Fruit fly (Drosophila melanogaster) whole organism, embryonic: ENCODE measurements around the gene CG33306.

ENCODE experiments used
- ATbp ChIP-seq: fragments of 200-800 bp; sonication (Bioruptor generic); optimal IDR thresholded peaks from 2 replicates; lab custom pipeline; 2017; ENCODE audit warnings: missing biosample characterization, mild to moderate bottlenecking, missing genetic modification characterization, missing genetic modification reagents
- Antp ChIP-seq: fragments of 200-800 bp; sonication (Bioruptor generic); optimal IDR thresholded peaks from 3 replicates; lab custom pipeline; 2016; ENCODE audit warnings: missing biosample characterization, missing genetic modification characterization
- Bdp1 ChIP-seq: fragments of 200-800 bp; sonication (Bioruptor generic); optimal IDR thresholded peaks from 3 replicates; lab custom pipeline; 2016; ENCODE audit warnings: missing biosample characterization, missing genetic modification characterization
- CG10543 ChIP-seq: fragments of 200-800 bp; sonication (Bioruptor generic); optimal IDR thresholded peaks from 3 replicates; lab custom pipeline; 2017; ENCODE audit warnings: missing biosample characterization, mild to moderate bottlenecking, missing genetic modification characterization, moderate library complexity
- CG1233 ChIP-seq: fragments of 200-800 bp; sonication (Bioruptor generic); optimal IDR thresholded peaks from 4 replicates; lab custom pipeline; 2018; ENCODE audit warnings: missing biosample characterization, mild to moderate bottlenecking, missing genetic modification characterization
- CG14710 ChIP-seq: fragments of 200-800 bp; sonication (Bioruptor generic); optimal IDR thresholded peaks from 3 replicates; lab custom pipeline; 2019; ENCODE audit warnings: missing biosample characterization, mild to moderate bottlenecking, missing genetic modification characterization, moderate library complexity
- CG15479 ChIP-seq: fragments of 200-800 bp; sonication (Bioruptor generic); optimal IDR thresholded peaks from 3 replicates; lab custom pipeline; 2019; ENCODE audit warnings: missing biosample characterization, mild to moderate bottlenecking, missing genetic modification characterization, moderate library complexity
- CG1603 ChIP-seq: fragments of 200-800 bp; sonication (Bioruptor generic); optimal IDR thresholded peaks from 2 replicates; lab custom pipeline; 2019; ENCODE audit warnings: missing biosample characterization, mild to moderate bottlenecking, missing genetic modification characterization, moderate library complexity
- CG1647 ChIP-seq: fragments of 200-800 bp; sonication (Bioruptor generic); optimal IDR thresholded peaks from 3 replicates; lab custom pipeline; 2016; ENCODE audit warnings: missing biosample characterization, missing genetic modification characterization
- CG16779 ChIP-seq: fragments of 200-800 bp; sonication (Bioruptor generic); IDR thresholded peaks from 2 replicates; pipeline ENCODE4 v1.3.6; 2022; ENCODE audit warnings: missing biosample characterization, missing genetic modification characterization
- CG17359 ChIP-seq: fragments of 200-800 bp; sonication (Bioruptor generic); optimal IDR thresholded peaks from 3 replicates; lab custom pipeline; 2018; ENCODE audit warnings: missing biosample characterization, mild to moderate bottlenecking, missing genetic modification characterization, moderate library complexity
- CG18011 ChIP-seq: fragments of 200-800 bp; sonication (Bioruptor generic); optimal IDR thresholded peaks from 2 replicates; lab custom pipeline; 2017; ENCODE audit warnings: missing biosample characterization, missing genetic modification characterization, mild to moderate bottlenecking, moderate library complexity, missing genotype
- CG2120 ChIP-seq: fragments of 200-800 bp; sonication (Bioruptor generic); optimal IDR thresholded peaks from 3 replicates; lab custom pipeline; 2016; ENCODE audit warnings: missing biosample characterization, missing genetic modification characterization
- CG33213 ChIP-seq: fragments of 200-800 bp; sonication (Bioruptor generic); optimal IDR thresholded peaks from 3 replicates; lab custom pipeline; 2016; ENCODE audit warnings: missing biosample characterization, missing genetic modification characterization
- CG34376 ChIP-seq: fragments of 200-800 bp; sonication (Bioruptor generic); optimal IDR thresholded peaks from 2 replicates; lab custom pipeline; 2018; ENCODE audit warnings: missing biosample characterization, mild to moderate bottlenecking, missing genetic modification characterization
- CG6813 ChIP-seq: fragments of 200-800 bp; sonication (Bioruptor generic); optimal IDR thresholded peaks from 2 replicates; lab custom pipeline; 2017; ENCODE audit warnings: missing biosample characterization, missing genetic modification characterization, mild to moderate bottlenecking, moderate library complexity, missing genetic modification reagents
- CHES-1-like ChIP-seq: fragments of 200-800 bp; sonication (Bioruptor generic); optimal IDR thresholded peaks from 2 replicates; lab custom pipeline; 2016; ENCODE audit warnings: missing biosample characterization, missing genetic modification characterization
- D19A ChIP-seq: fragments of 200-800 bp; optimal IDR thresholded peaks from 3 replicates; lab custom pipeline; 2019; ENCODE audit warnings: missing biosample characterization, mild to moderate bottlenecking, missing genetic modification characterization, moderate library complexity
- E2f2 ChIP-seq: fragments of 200-800 bp; sonication (Bioruptor generic); IDR thresholded peaks from 2 replicates; pipeline ENCODE4 v1.3.6; 2022; ENCODE audit warnings: missing biosample characterization, missing genetic modification characterization
- HLH3B ChIP-seq: fragments of 200-800 bp; sonication (Bioruptor generic); IDR thresholded peaks from 2 replicates; pipeline ENCODE4 v1.3.6; 2022; ENCODE audit warnings: missing biosample characterization, missing genetic modification characterization
- HmgZ ChIP-seq: fragments of 200-800 bp; sonication (Bioruptor generic); optimal IDR thresholded peaks from 2 replicates; lab custom pipeline; 2018; ENCODE audit warnings: missing biosample characterization, mild to moderate bottlenecking, missing genetic modification characterization
- Hsf ChIP-seq: fragments of 200-800 bp; sonication (Bioruptor generic); optimal IDR thresholded peaks from 3 replicates; lab custom pipeline; 2016; ENCODE audit warnings: missing biosample characterization, missing genetic modification characterization
- Side ChIP-seq: fragments of 200-800 bp; sonication (Bioruptor generic); optimal IDR thresholded peaks from 2 replicates; lab custom pipeline; 2016; ENCODE audit warnings: missing biosample characterization, missing genetic modification characterization
- Six4 ChIP-seq: fragments of 200-800 bp; sonication (Bioruptor generic); optimal IDR thresholded peaks from 2 replicates; lab custom pipeline; 2016; ENCODE audit warnings: missing biosample characterization, missing genetic modification characterization
- Sox102F ChIP-seq: fragments of 200-800 bp; sonication (Bioruptor generic); optimal IDR thresholded peaks from 2 replicates; lab custom pipeline; 2018; ENCODE audit warnings: missing biosample characterization, mild to moderate bottlenecking, missing genetic modification characterization, moderate library complexity
- Taf1 ChIP-seq: fragments of 200-800 bp; sonication (Bioruptor generic); IDR thresholded peaks from 2 replicates; pipeline ENCODE4 v1.3.6; 2022; ENCODE audit warnings: missing biosample characterization, missing genetic modification characterization
- Trl ChIP-seq, 3 experiments: fragments of >200 bp in 2 of 3; fragments of 200-800 bp in 1 of 3; sonication (Bioruptor generic) in 1 of 3; optimal IDR thresholded peaks; 2 replicates in 1 of 3; 3 replicates in 2 of 3; lab custom pipeline; 2016 to 2017; ENCODE audit warnings: missing biosample characterization in 1 of 3, missing genetic modification characterization in 1 of 3
- YL-1 ChIP-seq: fragments of 200-800 bp; sonication (Bioruptor generic); optimal IDR thresholded peaks from 3 replicates; lab custom pipeline; 2017; ENCODE audit warnings: missing biosample characterization, mild to moderate bottlenecking, missing genetic modification characterization
- ap ChIP-seq: fragments of 200-800 bp; sonication (Bioruptor generic); IDR thresholded peaks from 2 replicates; pipeline ENCODE4 v1.3.6; 2022; ENCODE audit warnings: missing biosample characterization, missing genetic modification characterization
- bowl ChIP-seq: fragments of 200-800 bp; sonication (Bioruptor generic); IDR thresholded peaks from 2 replicates; pipeline ENCODE4 v1.3.6; 2022; ENCODE audit warnings: missing biosample characterization, missing genetic modification characterization
- br ChIP-seq: fragments of >200 bp; optimal IDR thresholded peaks from 2 replicates; lab custom pipeline; 2017
- corto ChIP-seq: fragments of 200-800 bp; sonication (Bioruptor generic); optimal IDR thresholded peaks from 2 replicates; lab custom pipeline; 2016; ENCODE audit warnings: missing biosample characterization, mild to moderate bottlenecking, missing genetic modification characterization, moderate library complexity
- dmrt11E ChIP-seq: fragments of 200-800 bp; sonication (Bioruptor generic); optimal IDR thresholded peaks from 3 replicates; lab custom pipeline; 2018; ENCODE audit warnings: missing biosample characterization, mild to moderate bottlenecking, missing genetic modification characterization, moderate library complexity
- fru ChIP-seq: fragments of >200 bp; optimal IDR thresholded peaks from 2 replicates; lab custom pipeline; 2017
- ftz-f1 ChIP-seq: fragments of 200-800 bp; sonication (Bioruptor generic); optimal IDR thresholded peaks from 2 replicates; lab custom pipeline; 2016; ENCODE audit warnings: missing biosample characterization, missing genetic modification characterization
- grn ChIP-seq: fragments of 200-800 bp; sonication (Bioruptor generic); optimal IDR thresholded peaks from 3 replicates; lab custom pipeline; 2017; ENCODE audit warnings: missing biosample characterization, missing genetic modification characterization
- jigr1 ChIP-seq: fragments of 200-800 bp; sonication (Bioruptor generic); IDR thresholded peaks from 3 replicates; pipeline ENCODE4 v1.3.6; 2022; ENCODE audit warnings: missing biosample characterization, missing genetic modification characterization
- klu ChIP-seq: fragments of 200-800 bp; sonication (Bioruptor generic); IDR thresholded peaks from 2 replicates; pipeline ENCODE4 v1.3.6; 2022; ENCODE audit warnings: missing biosample characterization, missing genetic modification characterization
- lab ChIP-seq: fragments of 200-800 bp; sonication (Bioruptor generic); optimal IDR thresholded peaks from 3 replicates; lab custom pipeline; 2017; ENCODE audit warnings: missing biosample characterization, missing genetic modification characterization, mild to moderate bottlenecking, moderate library complexity, missing genetic modification reagents
- mam ChIP-seq: fragments of 200-800 bp; sonication (Bioruptor generic); optimal IDR thresholded peaks from 3 replicates; lab custom pipeline; 2016; ENCODE audit warnings: missing biosample characterization, missing genetic modification characterization
- pan ChIP-seq, 4 experiments: fragments of >200 bp in 3 of 4; fragments of 200-800 bp in 1 of 4; sonication (Bioruptor generic) in 1 of 4; optimal IDR thresholded peaks in 3 of 4; IDR thresholded peaks in 1 of 4; 2 replicates each; pipeline versions ENCODE4 v1.3.6 to Lab custom; 2017 to 2022; ENCODE audit warnings: missing biosample characterization in 2 of 4, missing genetic modification characterization in 2 of 4, mixed read lengths in 1 of 4
- pho ChIP-seq: fragments of 200-800 bp; sonication (Bioruptor generic); optimal IDR thresholded peaks from 2 replicates; lab custom pipeline; 2016; ENCODE audit warnings: missing biosample characterization, missing genetic modification characterization
- pnt ChIP-seq: fragments of 200-800 bp; sonication (Bioruptor generic); optimal IDR thresholded peaks from 3 replicates; lab custom pipeline; 2016; ENCODE audit warnings: missing biosample characterization, missing genetic modification characterization
- slp2 ChIP-seq: fragments of 200-800 bp; sonication (Bioruptor generic); optimal IDR thresholded peaks from 2 replicates; lab custom pipeline; 2016; ENCODE audit warnings: missing biosample characterization, missing genetic modification characterization
- so ChIP-seq: fragments of 200-800 bp; sonication (Bioruptor generic); IDR thresholded peaks from 3 replicates; pipeline ENCODE4 v1.3.6; 2022; ENCODE audit warnings: missing biosample characterization, missing genetic modification characterization
- sob ChIP-seq: fragments of 200-800 bp; sonication (Bioruptor generic); IDR thresholded peaks from 2 replicates; pipeline ENCODE4 v1.3.6; 2022; ENCODE audit warnings: missing biosample characterization, missing genetic modification characterization
- twi ChIP-seq: fragments of 200-800 bp; optimal IDR thresholded peaks from 2 replicates; lab custom pipeline; 2019; ENCODE audit warnings: missing biosample characterization, mild to moderate bottlenecking, missing genetic modification characterization, moderate library complexity
- vvl ChIP-seq: fragments of 200-800 bp; sonication (Bioruptor generic); IDR thresholded peaks from 2 replicates; pipeline ENCODE4 v1.3.6; 2022; ENCODE audit warnings: missing biosample characterization, missing genetic modification characterization
- wdn ChIP-seq: fragments of 200-800 bp; sonication (Bioruptor generic); IDR thresholded peaks from 2 replicates; pipeline ENCODE4 v1.3.6; 2022; ENCODE audit warnings: missing biosample characterization, missing genetic modification characterization

The CG33306 gene

dm6 chr2L:13835002-13835910 is 8.3 kb downstream of the CG33306 start, which contains the start of the genes mRpS23 and CenG1A (continued):
- TF ChIP-seq Taf1 (GFP tag; lab: Robert Waterston, UW) (peak; percentile 100), grn (peak; percentile 95), corto (GFP tag; lab: Kevin White, UChicago) (no peak), E2f2 (GFP tag; lab: Robert Waterston, UW) (peak; percentile 95), klu (GFP tag; lab: Robert Waterston, UW) (peak; percentile 99), CG34376 (GFP tag; lab: Kevin White, UChicago) (peak; percentile 99), Bdp1 (GFP tag; lab: Kevin White, UChicago) (peak; percentile 96), Hsf (peak; percentile 100), CG1647 (peak; percentile 99), ftz-f1 (peak; percentile 94), CG1233 (GFP tag; lab: Kevin White, UChicago) (peak; percentile 100), CG10543 (peak; percentile 99), pho (GFP tag; lab: Kevin White, UChicago) (peak; percentile 100), slp2 (GFP tag; lab: Kevin White, UChicago) (peak; percentile 100), Antp (GFP tag; lab: Kevin White, UChicago) (peak; percentile 100), dmrt11E (tag; lab: Kevin White, UChicago) (peak; percentile 99), YL-1 (peak; percentile 99), pan (optimal IDR thresholded peaks at IDR 0.05; lab: Kevin White, UChicago) (no peak), pan (GFP tag; optimal IDR thresholded peaks at IDR 0.05 in 1 of 2, IDR thresholded peaks at IDR 0.05 in 1 of 2) (peak in 1 of 2 experiments; percentile 100), mam (GFP tag; lab: Kevin White, UChicago) (peak; percentile 100), HmgZ (tag; lab: Kevin White, UChicago) (peak; percentile 100), so (GFP tag; lab: Robert Waterston, UW) (peak; percentile 100), Side (GFP tag; lab: Kevin White, UChicago) (peak; percentile 100), ATbp (GFP tag; lab: Kevin White, UChicago) (peak; percentile 100), CG16779 (GFP tag; lab: Robert Waterston, UW) (peak; percentile 100), pnt (GFP tag; lab: Kevin White, UChicago) (peak; percentile 100), CG18011 (peak; percentile 94), twi (tag; lab: Kevin White, UChicago) (peak; percentile 98), sob (GFP tag; lab: Robert Waterston, UW) (peak; percentile 100), bowl (GFP tag; lab: Robert Waterston, UW) (peak; percentile 100), br (lab: Kevin White, UChicago) (no peak), Six4 (GFP tag; lab: Kevin White, UChicago) (peak; percentile 100), CG6813 (GFP tag; lab: Kevin White, UChicago) (peak; percentile 100), wdn (GFP tag; lab: Robert Waterston, UW) (peak; percentile 100), Trl (optimal IDR thresholded peaks at IDR 0.05; lab: Kevin White, UChicago) (no peak), Trl (GFP tag; optimal IDR thresholded peaks at IDR 0.05; lab: Kevin White, UChicago) (peak; percentile 100), fru (lab: Kevin White, UChicago) (no peak), jigr1 (GFP tag; lab: Robert Waterston, UW) (peak; percentile 99), Sox102F (peak; percentile 100), D19A (tag; lab: Kevin White, UChicago) (peak; percentile 98), vvl (peak; percentile 100), CG14710 (tag; lab: Kevin White, UChicago) (peak; percentile 98), HLH3B (GFP tag; lab: Robert Waterston, UW) (peak; percentile 100), CG17359 (tag; lab: Kevin White, UChicago) (peak; percentile 100), lab (GFP tag; lab: Kevin White, UChicago) (peak; percentile 100), CG1603 (peak; percentile 99), CG2120 (peak; percentile 100), CG33213 (GFP tag; lab: Kevin White, UChicago) (peak; percentile 100), ap (GFP tag; lab: Robert Waterston, UW) (peak; percentile 100), CG15479 (GFP tag; lab: Kevin White, UChicago) (peak; percentile 80), CHES-1-like (GFP tag; lab: Kevin White, UChicago) (peak; percentile 100)
